Worm (Caenorhabditis elegans) whole organism, L1 larva: ENCODE data around the gene F49C12.1.

ENCODE experiments used
- ama-1 ChIP-seq: fragments of 150-350 bp; optimal IDR thresholded peaks from 2 replicates; lab custom pipeline; 2014
- blmp-1 ChIP-seq: fragments of 150-350 bp; optimal IDR thresholded peaks from 2 replicates; lab custom pipeline; 2014; ENCODE audit warnings: missing biosample characterization, missing genetic modification characterization
- efl-1 ChIP-seq, 4 experiments: fragments of 150-350 bp; optimal IDR thresholded peaks in 3 of 4; peaks in 1 of 4; 1 replicate in 1 of 4; 2 replicates in 3 of 4; lab custom pipeline; 2014; ENCODE audit warnings: missing biosample characterization in 2 of 4, missing genetic modification characterization in 2 of 4, missing genetic modification reagents in 2 of 4
- egl-27 ChIP-seq, 2 experiments: fragments of 150-350 bp in 1 of 2; sonication (generic microtip); optimal IDR thresholded peaks; 3 replicates each; lab custom pipeline; 2017 to 2018; ENCODE audit warnings: missing biosample characterization in 2 of 2, missing genetic modification characterization in 2 of 2, missing genetic modification reagents in 2 of 2
- ets-5 ChIP-seq: fragments of 200-800 bp; sonication (Bioruptor generic); IDR thresholded peaks from 2 replicates; pipeline ENCODE4 v1.3.6; 2022; ENCODE audit warnings: missing genetic modification characterization, missing compliant biosample characterization
- fkh-10 ChIP-seq: sonication (generic microtip); optimal IDR thresholded peaks from 2 replicates; lab custom pipeline; 2017; ENCODE audit warnings: missing biosample characterization, missing genetic modification reagents, missing genetic modification characterization
- fos-1 ChIP-seq: fragments of 150-350 bp; optimal IDR thresholded peaks from 2 replicates; lab custom pipeline; 2014; ENCODE audit warnings: missing biosample characterization, missing genetic modification characterization
- jun-1 ChIP-seq: fragments of 150-350 bp; optimal IDR thresholded peaks from 2 replicates; lab custom pipeline; 2014; ENCODE audit warnings: missing biosample characterization, missing genetic modification reagents, missing genetic modification characterization
- lin-13 ChIP-seq: fragments of 150-350 bp; optimal IDR thresholded peaks from 2 replicates; lab custom pipeline; 2014; ENCODE audit warnings: missing biosample characterization, missing genetic modification reagents, missing genetic modification characterization
- lsy-2 ChIP-seq, 2 experiments: fragments of 150-350 bp; optimal IDR thresholded peaks; 2 replicates each; lab custom pipeline; 2014; ENCODE audit warnings: missing biosample characterization in 2 of 2, missing genetic modification characterization in 2 of 2
- nhr-237 ChIP-seq: fragments of 150-350 bp; optimal IDR thresholded peaks from 2 replicates; lab custom pipeline; 2014; ENCODE audit warnings: missing biosample characterization, missing genetic modification characterization
- nhr-76 ChIP-seq: sonication (generic microtip); optimal IDR thresholded peaks from 2 replicates; lab custom pipeline; 2017; ENCODE audit warnings: missing biosample characterization, missing genetic modification characterization
- nhr-85 ChIP-seq: sonication (generic microtip); peaks from one replicate; lab custom pipeline; 2016; ENCODE audit warnings: missing genetic modification characterization, inconsistent platforms, missing compliant biosample characterization
- pqm-1 ChIP-seq: sonication (generic microtip); optimal IDR thresholded peaks from 3 replicates; lab custom pipeline; 2017; ENCODE audit warnings: missing biosample characterization, missing genetic modification characterization

ce11 chrIV:9261687-9262086 is 34.5 kb downstream of the F49C12.1 start, which contains the start of gene col-120:
- TF ChIP-seq nhr-76 (tag; lab: Kevin White, UChicago), result no peak
- no peak for TF ChIP-seq pqm-1 (tag; lab: Kevin White, UChicago)
- no peak for TF ChIP-seq ets-5 (GFP tag; lab: Robert Waterston, UW)
- no peak for TF ChIP-seq lin-13 (GFP tag; lab: Kevin White, UChicago)
- TF ChIP-seq ama-1 (lab: Kevin White, UChicago), result no peak
- TF ChIP-seq lsy-2 (tag; optimal IDR thresholded peaks at IDR 0.05; lab: Kevin White, UChicago), result no peak
- TF ChIP-seq fkh-10 (GFP tag; lab: Kevin White, UChicago), result no peak
- TF ChIP-seq jun-1 (tag; lab: Kevin White, UChicago), result no peak
- no peak for TF ChIP-seq egl-27 (tag; optimal IDR thresholded peaks at IDR 0.05; lab: Kevin White, UChicago)
- no peak for TF ChIP-seq nhr-237 (tag; lab: Kevin White, UChicago)
- TF ChIP-seq blmp-1 (tag; lab: Kevin White, UChicago), result no peak
- TF ChIP-seq efl-1 (optimal IDR thresholded peaks at IDR 0.05; lab: Kevin White, UChicago), result no peak
- TF ChIP-seq efl-1 (GFP tag; optimal IDR thresholded peaks at IDR 0.05 in 1 of 2; lab: Kevin White, UChicago), result no peak
- TF ChIP-seq fos-1 (tag; lab: Kevin White, UChicago), result no peak
- TF ChIP-seq nhr-85 (tag; lab: Kevin White, UChicago), result no peak
